Worm (Caenorhabditis elegans) whole organism, L4 larva: ENCODE measurements around the gene sru-22.
A peak's percentile ranks its signal among the peaks of the same experiment; 100 is the strongest.

ENCODE experiments used
- F10B5.3 ChIP-seq: sonication (generic microtip); optimal IDR thresholded peaks from 2 replicates; lab custom pipeline; 2016; ENCODE audit warnings: mild to moderate bottlenecking, missing genetic modification characterization, missing compliant biosample characterization
- T26A8.4 ChIP-seq: fragments of 200-800 bp; sonication (Bioruptor generic); IDR thresholded peaks from 2 replicates; pipeline ENCODE4 v1.3.6; 2022; ENCODE audit warnings: missing genetic modification characterization, missing compliant biosample characterization
- ZK337.2 ChIP-seq: fragments of 200-800 bp; sonication (Bioruptor generic); IDR thresholded peaks from 2 replicates; pipeline ENCODE4 v1.3.6; 2022; ENCODE audit warnings: missing genetic modification reagents, missing genetic modification characterization, missing compliant biosample characterization
- ZK546.5 ChIP-seq, 2 experiments: sonication (generic microtip); optimal IDR thresholded peaks; 2 replicates each; lab custom pipeline; 2017; ENCODE audit warnings: missing biosample characterization in 2 of 2, missing genetic modification characterization in 2 of 2
- aha-1 ChIP-seq: fragments of 150-350 bp; peaks from one replicate; lab custom pipeline; 2014; ENCODE audit warnings: missing biosample characterization, missing genetic modification characterization
- ama-1 ChIP-seq: fragments of 150-350 bp; optimal IDR thresholded peaks from 2 replicates; lab custom pipeline; 2014; ENCODE audit warnings: inconsistent platforms, mixed read lengths
- arid-1 ChIP-seq: fragments of 200-800 bp; sonication (Bioruptor generic); conservative IDR thresholded peaks from 2 replicates; pipeline ENCODE4 v1.3.6; 2022; ENCODE audit warnings: missing genetic modification reagents, missing genetic modification characterization, missing compliant biosample characterization
- ceh-32 ChIP-seq: sonication (generic microtip); optimal IDR thresholded peaks from 2 replicates; lab custom pipeline; 2016; ENCODE audit warnings: mild to moderate bottlenecking, missing genetic modification characterization, missing compliant biosample characterization; ENCODE audit not compliant: poor library complexity
- daf-12 ChIP-seq: fragments of 150-350 bp; optimal IDR thresholded peaks from 2 replicates; lab custom pipeline; 2014; ENCODE audit warnings: missing biosample characterization, missing genetic modification reagents, missing genetic modification characterization
- dmd-8 ChIP-seq: fragments of 200-800 bp; sonication (Bioruptor generic); IDR thresholded peaks from 2 replicates; pipeline ENCODE4 v1.3.6; 2022; ENCODE audit warnings: missing genetic modification characterization, missing compliant biosample characterization
- dpl-1 ChIP-seq: fragments of 150-350 bp; optimal IDR thresholded peaks from 2 replicates; lab custom pipeline; 2014; ENCODE audit warnings: missing biosample characterization, missing genetic modification reagents, missing genetic modification characterization
- duxl-1 ChIP-seq: sonication (generic microtip); optimal IDR thresholded peaks from 2 replicates; lab custom pipeline; 2016; ENCODE audit warnings: mild to moderate bottlenecking, missing genetic modification characterization, moderate library complexity, missing compliant biosample characterization; ENCODE audit not compliant: poor library complexity
- egl-27 ChIP-seq: sonication (generic microtip); optimal IDR thresholded peaks from 3 replicates; lab custom pipeline; 2017; ENCODE audit warnings: missing biosample characterization, missing genetic modification reagents, missing genetic modification characterization
- hif-1 ChIP-seq, 2 experiments: sonication (generic microtip); optimal IDR thresholded peaks; 2 replicates each; lab custom pipeline; 2016 to 2017; ENCODE audit warnings: missing compliant biosample characterization in 2 of 2, missing genetic modification characterization in 2 of 2, missing genetic modification reagents in 2 of 2, missing genotype in 2 of 2, mild to moderate bottlenecking in 1 of 2
- hlh-11 ChIP-seq: fragments of 200-800 bp; sonication (Bioruptor generic); optimal IDR thresholded peaks from 2 replicates; lab custom pipeline; 2018; ENCODE audit warnings: mild to moderate bottlenecking, missing genetic modification characterization, missing compliant biosample characterization
- lin-38 ChIP-seq: fragments of 200-800 bp; sonication (Bioruptor generic); IDR thresholded peaks from 2 replicates; pipeline ENCODE4 v1.3.6; 2022; ENCODE audit warnings: missing genetic modification reagents, missing genetic modification characterization, missing compliant biosample characterization
- mdl-1 ChIP-seq, 2 experiments: fragments of 150-350 bp in 1 of 2; sonication (generic microtip) in 1 of 2; optimal IDR thresholded peaks; 2 replicates each; lab custom pipeline; 2014 to 2017; ENCODE audit warnings: missing biosample characterization in 2 of 2, missing genetic modification characterization in 2 of 2
- mes-2 ChIP-seq: sonication (generic microtip); optimal IDR thresholded peaks from 2 replicates; lab custom pipeline; 2016; ENCODE audit warnings: missing genotype, mild to moderate bottlenecking, missing genetic modification characterization, missing compliant biosample characterization; ENCODE audit not compliant: poor library complexity, severe bottlenecking
- mxl-2 ChIP-seq: fragments of 200-800 bp; sonication (Bioruptor generic); conservative IDR thresholded peaks from 2 replicates; pipeline ENCODE4 v1.3.6; 2022; ENCODE audit warnings: missing genetic modification reagents, missing genetic modification characterization, missing compliant biosample characterization
- nhr-11 ChIP-seq: fragments of 150-350 bp; optimal IDR thresholded peaks from 2 replicates; lab custom pipeline; 2014; ENCODE audit warnings: missing biosample characterization, missing genetic modification characterization
- nhr-28 ChIP-seq: fragments of 150-350 bp; optimal IDR thresholded peaks from 2 replicates; lab custom pipeline; 2014; ENCODE audit warnings: missing biosample characterization, missing genetic modification characterization
- nhr-42 ChIP-seq: fragments of 200-800 bp; sonication (Bioruptor generic); IDR thresholded peaks from 2 replicates; pipeline ENCODE4 v1.3.6; 2022; ENCODE audit warnings: missing genetic modification characterization, missing compliant biosample characterization
- nhr-76 ChIP-seq: fragments of 150-350 bp; optimal IDR thresholded peaks from 2 replicates; lab custom pipeline; 2014; ENCODE audit warnings: missing biosample characterization, missing genetic modification characterization
- saeg-2 ChIP-seq: fragments of 200-800 bp; sonication (Bioruptor generic); IDR thresholded peaks from 2 replicates; pipeline ENCODE4 v1.3.6; 2022; ENCODE audit warnings: missing genetic modification reagents, missing genetic modification characterization, missing compliant biosample characterization
- sdz-12 ChIP-seq: fragments of 200-800 bp; sonication (Bioruptor generic); optimal IDR thresholded peaks from 2 replicates; lab custom pipeline; 2018; ENCODE audit warnings: mild to moderate bottlenecking, missing genetic modification characterization, missing compliant biosample characterization
- set-16 ChIP-seq: fragments of 200-800 bp; sonication (Bioruptor generic); IDR thresholded peaks from 2 replicates; pipeline ENCODE4 v1.3.6; 2022; ENCODE audit warnings: missing genetic modification reagents, missing genetic modification characterization, missing compliant biosample characterization
- snpc-1.2 ChIP-seq: fragments of 200-800 bp; sonication (Bioruptor generic); IDR thresholded peaks from 2 replicates; pipeline ENCODE4 v1.3.6; 2022; ENCODE audit warnings: missing genetic modification reagents, missing genetic modification characterization, missing compliant biosample characterization
- unc-130 ChIP-seq: sonication (generic microtip); optimal IDR thresholded peaks from 2 replicates; lab custom pipeline; 2016; ENCODE audit warnings: missing genetic modification reagents, missing genetic modification characterization, missing compliant biosample characterization
- unc-62 ChIP-seq, 3 experiments: fragments of 150-350 bp in 1 of 3; sonication (generic microtip); optimal IDR thresholded peaks in 2 of 3; peaks in 1 of 3; 1 replicate in 1 of 3; 2 replicates in 2 of 3; lab custom pipeline; 2014 to 2017; ENCODE audit warnings: missing biosample characterization in 3 of 3, missing genetic modification characterization in 3 of 3, missing genetic modification reagents in 3 of 3, missing genotype in 1 of 3
- zip-2 ChIP-seq: fragments of 150-350 bp; optimal IDR thresholded peaks from 2 replicates; lab custom pipeline; 2014; ENCODE audit warnings: missing biosample characterization, missing genetic modification characterization
- ztf-7 ChIP-seq: fragments of 150-350 bp; optimal IDR thresholded peaks from 2 replicates; lab custom pipeline; 2014; ENCODE audit warnings: missing biosample characterization, missing genetic modification characterization

Gene sru-22

DNA sequence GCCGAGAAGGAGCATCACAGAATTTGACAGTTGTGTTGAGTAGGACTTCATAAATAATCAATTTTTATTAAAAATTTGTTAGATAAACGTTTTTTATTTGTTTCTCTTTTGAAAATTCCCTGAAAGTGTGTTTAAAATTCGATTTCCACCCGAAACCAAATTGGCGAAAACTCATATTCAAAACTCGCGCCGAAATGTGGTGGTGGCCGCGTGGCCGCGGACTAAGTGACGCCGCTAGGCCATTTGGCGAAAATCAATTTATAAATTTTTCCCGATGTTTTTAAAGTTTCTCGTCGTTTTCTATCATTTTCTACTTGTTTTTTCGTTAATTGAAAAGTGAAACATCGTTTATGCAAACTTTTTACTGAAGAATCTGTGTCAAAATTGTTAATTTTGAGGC lies 47.9 kb upstream of the sru-22 start:
- TF ChIP-seq mes-2 (tag; lab: Kevin White, UChicago) (peak; percentile 97), set-16 (GFP tag; lab: Robert Waterston, UW) (no peak), T26A8.4 (no peak), hif-1 (tag; optimal IDR thresholded peaks at IDR 0.05; lab: Kevin White, UChicago) (peak in 1 of 2 experiments; percentile 77), dpl-1 (GFP tag; lab: Kevin White, UChicago) (peak; percentile 88), egl-27 (tag; lab: Kevin White, UChicago) (no peak), unc-130 (peak; percentile 63), ZK337.2 (0 out of 2 replicates have a peak, but pooled peaks have one; percentile 18), duxl-1 (tag; lab: Kevin White, UChicago) (peak; percentile 10)

DNA sequence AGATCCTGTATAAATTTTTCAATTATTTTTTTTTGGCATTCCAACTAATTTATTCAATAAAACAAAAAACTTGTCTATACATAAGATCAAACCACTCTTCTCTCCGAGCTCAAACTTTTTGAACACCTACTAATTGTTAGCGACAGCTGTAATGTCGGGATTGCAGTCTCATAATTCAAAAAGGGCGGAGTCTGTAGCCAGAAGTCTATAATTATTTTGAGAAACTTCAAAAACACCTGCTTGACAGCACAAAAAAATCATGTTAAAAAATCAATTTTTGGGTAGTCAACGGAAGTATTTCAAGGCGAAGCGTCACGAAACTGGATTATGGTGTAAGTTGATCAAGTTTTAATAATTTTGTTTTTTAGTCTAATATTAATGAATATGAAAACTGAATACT lies 45.3 kb upstream of the sru-22 start, which contains the start of gene srx-44:
srx-44 (plus strand) TSS at position 301 of the 400 bp plus-strand sequence.
- peak; percentile 38 for TF ChIP-seq aha-1
- no peak for TF ChIP-seq hlh-11
- no peak for TF ChIP-seq mxl-2 (GFP tag; lab: Robert Waterston, UW)
- no peak for TF ChIP-seq snpc-1.2 (GFP tag; lab: Robert Waterston, UW)
- no peak for TF ChIP-seq sdz-12 (GFP tag; lab: Kevin White, UChicago)
- TF ChIP-seq egl-27 (tag; lab: Kevin White, UChicago) = no peak

ce11 chrV:16017671-16018070 lies 42.9 kb upstream of the sru-22 start, which contains the start of gene srx-43:
Gene srx-43, plus strand, starts transcription at chrV:16017971.
- TF ChIP-seq mes-2 (tag; lab: Kevin White, UChicago) = no peak
- no peak for TF ChIP-seq mxl-2 (GFP tag; lab: Robert Waterston, UW)
- TF ChIP-seq unc-62 (GFP tag; optimal IDR thresholded peaks at IDR 0.05 in 1 of 2; lab: Kevin White, UChicago) = peak in 1 of 2 experiments; percentile 74
- TF ChIP-seq unc-62 (tag; optimal IDR thresholded peaks at IDR 0.05; lab: Kevin White, UChicago) = no peak
- no peak for TF ChIP-seq saeg-2 (GFP tag; lab: Robert Waterston, UW)

DNA sequence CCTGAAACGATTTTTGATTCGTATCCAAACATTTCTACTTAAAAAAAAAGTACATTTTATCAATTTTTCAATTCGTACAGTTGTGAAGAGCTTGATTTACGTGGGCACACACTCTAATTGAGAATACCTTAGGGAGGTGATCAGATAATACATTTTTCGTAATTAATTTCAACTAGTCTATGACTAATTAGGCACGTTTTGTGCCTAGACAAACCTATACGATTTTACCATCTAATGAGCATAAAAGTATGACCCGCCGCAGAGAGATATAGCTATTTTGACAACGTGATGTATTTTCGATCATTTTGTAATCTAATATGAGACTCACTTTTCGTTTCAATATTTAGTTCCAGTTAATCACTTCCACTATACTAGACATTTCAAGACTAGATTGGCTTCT lies 42.2 kb upstream of the sru-22 start:
- no peak for TF ChIP-seq dmd-8 (GFP tag; lab: Robert Waterston, UW)
- no peak for TF ChIP-seq hif-1 (tag; optimal IDR thresholded peaks at IDR 0.05; lab: Kevin White, UChicago)
- TF ChIP-seq T26A8.4 = no peak
- TF ChIP-seq ceh-32 = no peak
- no peak for TF ChIP-seq lin-38 (GFP tag; lab: Robert Waterston, UW)
- TF ChIP-seq aha-1 = peak; percentile 54

DNA sequence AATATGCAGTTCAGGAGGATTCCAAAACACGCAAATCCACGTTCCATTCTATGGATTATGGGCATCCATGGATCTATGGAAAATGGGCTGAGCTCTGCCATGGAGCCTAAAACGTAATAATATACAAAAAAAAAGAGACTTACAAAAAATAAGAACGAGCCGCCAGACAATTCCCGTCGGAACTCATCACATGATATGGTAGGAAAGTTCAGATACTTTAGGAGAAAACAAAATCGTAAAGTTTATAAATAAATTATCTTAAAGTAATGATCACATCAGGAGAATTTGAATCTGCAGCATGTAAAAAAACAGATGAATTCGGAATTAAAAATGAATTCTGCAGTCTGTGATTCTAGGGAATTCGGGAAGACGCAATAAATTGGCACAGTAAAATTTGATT lies 40.9 kb upstream of the sru-22 start, which contains the start of gene str-232:
str-232 (minus strand) TSS at position 101 of the 400 bp plus-strand sequence.
- no peak for TF ChIP-seq nhr-76 (tag; lab: Kevin White, UChicago)
- no peak for TF ChIP-seq snpc-1.2 (GFP tag; lab: Robert Waterston, UW)
- TF ChIP-seq mxl-2 (GFP tag; lab: Robert Waterston, UW) = no peak
- no peak for TF ChIP-seq arid-1 (GFP tag; lab: Robert Waterston, UW)
- no peak for TF ChIP-seq nhr-42 (GFP tag; lab: Robert Waterston, UW)
- no peak for TF ChIP-seq ZK546.5 (tag; optimal IDR thresholded peaks at IDR 0.05; lab: Kevin White, UChicago)
- TF ChIP-seq hif-1 (tag; optimal IDR thresholded peaks at IDR 0.05; lab: Kevin White, UChicago) = no peak
- TF ChIP-seq mdl-1 (tag; optimal IDR thresholded peaks at IDR 0.05; lab: Kevin White, UChicago) = no peak
- TF ChIP-seq nhr-11 = no peak
- no peak for TF ChIP-seq F10B5.3 (tag; lab: Kevin White, UChicago)
- TF ChIP-seq ztf-7 (tag; lab: Kevin White, UChicago) = no peak
- no peak for TF ChIP-seq ama-1
- no peak for TF ChIP-seq nhr-28
- TF ChIP-seq daf-12 (tag; lab: Kevin White, UChicago) = no peak
- TF ChIP-seq zip-2 (tag; lab: Kevin White, UChicago) = no peak
